Worm (Caenorhabditis elegans) whole organism, L3 larva: ENCODE measurements around the gene C28D4.18.

Source experiments
- R02D3.7 ChIP-seq: fragments of 150-350 bp; optimal IDR thresholded peaks from 2 replicates; lab custom pipeline; 2014; ENCODE audit warnings: missing biosample characterization, missing genetic modification characterization
- elt-2 ChIP-seq: sonication (generic microtip); optimal IDR thresholded peaks from 2 replicates; lab custom pipeline; 2016; ENCODE audit warnings: missing genetic modification reagents, mild to moderate bottlenecking, missing genetic modification characterization, missing compliant biosample characterization
- fkh-10 ChIP-seq: sonication (generic microtip); optimal IDR thresholded peaks from 2 replicates; lab custom pipeline; 2017; ENCODE audit warnings: missing biosample characterization, missing genetic modification reagents, missing genetic modification characterization
- nhr-11 ChIP-seq: fragments of 150-350 bp; optimal IDR thresholded peaks from 2 replicates; lab custom pipeline; 2014; ENCODE audit warnings: missing biosample characterization, missing genetic modification characterization
- nhr-28 ChIP-seq: fragments of 150-350 bp; optimal IDR thresholded peaks from 2 replicates; lab custom pipeline; 2014; ENCODE audit warnings: missing biosample characterization, missing genetic modification characterization
- pqm-1 ChIP-seq: fragments of 150-350 bp; optimal IDR thresholded peaks from 2 replicates; lab custom pipeline; 2017; ENCODE audit warnings: missing biosample characterization, missing genetic modification characterization, inconsistent platforms
- unc-39 ChIP-seq: sonication (generic microtip); optimal IDR thresholded peaks from 4 replicates; lab custom pipeline; 2017; ENCODE audit warnings: missing biosample characterization, missing genetic modification characterization
- unc-62 ChIP-seq: fragments of 150-350 bp; sonication (generic microtip); optimal IDR thresholded peaks from 4 replicates; lab custom pipeline; 2014; ENCODE audit warnings: missing biosample characterization, missing genetic modification reagents, missing genetic modification characterization
- zag-1 ChIP-seq: fragments of 150-350 bp; optimal IDR thresholded peaks from 2 replicates; lab custom pipeline; 2014; ENCODE audit warnings: missing biosample characterization, missing genetic modification characterization

DNA sequence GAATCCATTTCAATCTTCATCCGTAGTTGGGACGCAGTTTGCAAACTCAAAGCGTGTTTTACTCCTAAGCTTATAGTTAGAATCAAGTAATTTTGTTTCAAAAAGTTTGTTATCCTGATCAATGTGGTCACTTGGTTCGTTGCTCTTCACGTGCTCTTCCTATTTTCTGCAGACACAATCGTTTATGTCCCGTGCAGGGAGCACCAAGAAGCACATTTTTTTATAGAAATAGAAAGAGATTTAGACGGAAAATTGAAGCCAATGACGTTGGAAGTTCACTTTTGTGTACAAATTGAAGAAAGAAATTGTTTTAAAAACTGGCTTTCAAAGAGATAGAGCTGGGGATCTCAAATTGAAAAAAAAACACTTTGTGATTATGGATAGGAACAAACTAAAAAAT lies 36.7 kb downstream of the C28D4.18 start:
- TF ChIP-seq nhr-28 (tag; lab: Kevin White, UChicago) (no peak), unc-62 (GFP tag; lab: Kevin White, UChicago) (no peak), zag-1 (no peak), pqm-1 (no peak), unc-39 (tag; lab: Kevin White, UChicago) (no peak), nhr-11 (tag; lab: Kevin White, UChicago) (no peak), elt-2 (tag; lab: Kevin White, UChicago) (no peak), fkh-10 (GFP tag; lab: Kevin White, UChicago) (no peak), R02D3.7 (no peak)
